Fruit fly (Drosophila melanogaster) whole organism, embryonic: ENCODE data around the gene IntS4.

Experiments
- Awh ChIP-seq: fragments of 200-800 bp; sonication (Bioruptor generic); IDR thresholded peaks from 2 replicates; pipeline ENCODE4, ENCODE4 v1.3.6; 2022; ENCODE audit warnings: missing biosample characterization, missing genetic modification characterization
- Blimp-1 ChIP-seq: fragments of 200-800 bp; sonication (Bioruptor generic); optimal IDR thresholded peaks from 3 replicates; lab custom pipeline; 2018; ENCODE audit warnings: missing biosample characterization, missing genetic modification characterization, mild to moderate bottlenecking, moderate library complexity, missing genetic modification reagents
- CG10366 ChIP-seq: fragments of 200-800 bp; sonication (Bioruptor generic); IDR thresholded peaks from 2 replicates; pipeline ENCODE4 v1.3.6; 2022; ENCODE audit warnings: missing biosample characterization, missing genetic modification characterization
- CG11398 ChIP-seq: fragments of 200-800 bp; sonication (Bioruptor generic); optimal IDR thresholded peaks from 2 replicates; lab custom pipeline; 2016; ENCODE audit warnings: missing biosample characterization, missing genetic modification characterization
- CG11504 ChIP-seq: fragments of 200-800 bp; sonication (Bioruptor generic); optimal IDR thresholded peaks from 3 replicates; lab custom pipeline; 2019; ENCODE audit warnings: missing biosample characterization, mild to moderate bottlenecking, missing genetic modification characterization, moderate library complexity
- CG12391 ChIP-seq: fragments of 200-800 bp; sonication (Bioruptor generic); optimal IDR thresholded peaks from 3 replicates; lab custom pipeline; 2018; ENCODE audit warnings: missing biosample characterization, mild to moderate bottlenecking, missing genetic modification characterization, moderate library complexity
- CG12744 ChIP-seq: fragments of 200-800 bp; sonication (Bioruptor generic); optimal IDR thresholded peaks from 2 replicates; lab custom pipeline; 2016; ENCODE audit warnings: missing biosample characterization, missing genetic modification characterization
- CG12769 ChIP-seq: fragments of 200-800 bp; sonication (Bioruptor generic); optimal IDR thresholded peaks from 2 replicates; lab custom pipeline; 2019; ENCODE audit warnings: missing biosample characterization, mild to moderate bottlenecking, missing genetic modification characterization, moderate library complexity
- CG32772 ChIP-seq: fragments of 200-800 bp; sonication (Bioruptor generic); IDR thresholded peaks from 2 replicates; pipeline ENCODE4 v1.3.6; 2022; ENCODE audit warnings: missing biosample characterization, missing genetic modification characterization
- CG34224 ChIP-seq: fragments of 200-800 bp; sonication (Bioruptor generic); IDR thresholded peaks from 3 replicates; pipeline ENCODE4 v1.3.6; 2022; ENCODE audit warnings: missing biosample characterization, missing genetic modification characterization; ENCODE audit not compliant: partially characterized antibody
- CG34422 ChIP-seq: fragments of 200-800 bp; sonication (Bioruptor generic); IDR thresholded peaks from 3 replicates; pipeline ENCODE4 v1.3.6; 2022; ENCODE audit warnings: missing biosample characterization, missing genetic modification characterization
- CG4328 ChIP-seq: fragments of 200-800 bp; sonication (Bioruptor generic); optimal IDR thresholded peaks from 3 replicates; lab custom pipeline; 2017; ENCODE audit warnings: missing biosample characterization, missing genetic modification reagents, missing genetic modification characterization
- CG4360 ChIP-seq: fragments of 200-800 bp; sonication (Bioruptor generic); IDR thresholded peaks from 2 replicates; pipeline ENCODE4 v1.3.6; 2022; ENCODE audit warnings: missing biosample characterization, missing genetic modification characterization
- CG43689 ChIP-seq: fragments of 200-800 bp; sonication (Bioruptor generic); IDR thresholded peaks from 2 replicates; pipeline ENCODE4 v1.3.6; 2022; ENCODE audit warnings: missing biosample characterization, missing genetic modification characterization
- CG4820 ChIP-seq: fragments of 200-800 bp; sonication (Bioruptor generic); optimal IDR thresholded peaks from 3 replicates; lab custom pipeline; 2016; ENCODE audit warnings: missing biosample characterization, missing genetic modification characterization
- CG5180 ChIP-seq: fragments of 200-800 bp; sonication (Bioruptor generic); optimal IDR thresholded peaks from 3 replicates; lab custom pipeline; 2017; ENCODE audit warnings: missing biosample characterization, missing genetic modification characterization, mild to moderate bottlenecking, moderate library complexity, missing genetic modification reagents
- CG7372 ChIP-seq: fragments of 200-800 bp; sonication (Bioruptor generic); IDR thresholded peaks from 2 replicates; pipeline ENCODE4 v1.3.6; 2022; ENCODE audit warnings: missing biosample characterization, missing genetic modification characterization
- CG7786 ChIP-seq: fragments of 200-800 bp; sonication (Bioruptor generic); optimal IDR thresholded peaks from 2 replicates; lab custom pipeline; 2016; ENCODE audit warnings: missing biosample characterization, missing genetic modification characterization
- CG9727 ChIP-seq: fragments of 200-800 bp; sonication (Bioruptor generic); optimal IDR thresholded peaks from 3 replicates; lab custom pipeline; 2017; ENCODE audit warnings: missing biosample characterization, mild to moderate bottlenecking, missing genetic modification characterization
- CG9797 ChIP-seq: fragments of 200-800 bp; sonication (Bioruptor generic); optimal IDR thresholded peaks from 3 replicates; lab custom pipeline; 2018; ENCODE audit warnings: missing biosample characterization, mild to moderate bottlenecking, missing genetic modification characterization
- CkIIα-i1 ChIP-seq: fragments of 200-800 bp; sonication (Bioruptor generic); IDR thresholded peaks from 2 replicates; pipeline ENCODE4 v1.3.6; 2022; ENCODE audit warnings: missing biosample characterization, missing genetic modification characterization
- Gsc ChIP-seq: fragments of 200-800 bp; sonication (Bioruptor generic); IDR thresholded peaks from 2 replicates; pipeline ENCODE4 v1.3.6; 2022; ENCODE audit warnings: missing biosample characterization, missing genetic modification characterization
- Hmx ChIP-seq: fragments of 200-800 bp; sonication (Bioruptor generic); optimal IDR thresholded peaks from 2 replicates; lab custom pipeline; 2016; ENCODE audit warnings: missing biosample characterization, missing genetic modification characterization
- MBD-R2 ChIP-seq: fragments of 200-800 bp; sonication (Bioruptor generic); IDR thresholded peaks from 2 replicates; pipeline ENCODE4 v1.3.6; 2022; ENCODE audit warnings: missing biosample characterization, missing genetic modification characterization
- Med ChIP-seq: fragments of 200-800 bp; sonication (Bioruptor generic); peaks from one replicate; lab custom pipeline; 2016; ENCODE audit warnings: missing biosample characterization, missing genetic modification characterization, mild to moderate bottlenecking, inconsistent platforms, moderate library complexity
- Nf-YC ChIP-seq: fragments of 200-800 bp; optimal IDR thresholded peaks from 3 replicates; lab custom pipeline; 2019; ENCODE audit warnings: missing biosample characterization, mild to moderate bottlenecking, missing genetic modification characterization, moderate library complexity
- PHDP ChIP-seq: fragments of 200-800 bp; sonication (Bioruptor generic); optimal IDR thresholded peaks from 3 replicates; lab custom pipeline; 2018; ENCODE audit warnings: missing biosample characterization, mild to moderate bottlenecking, missing genetic modification characterization, moderate library complexity
- Ssrp ChIP-seq: fragments of 200-800 bp; sonication (Bioruptor generic); optimal IDR thresholded peaks from 2 replicates; lab custom pipeline; 2018; ENCODE audit warnings: missing biosample characterization, mild to moderate bottlenecking, missing genetic modification characterization, moderate library complexity
- Usf ChIP-seq: fragments of 200-800 bp; sonication (Bioruptor generic); optimal IDR thresholded peaks from 2 replicates; lab custom pipeline; 2017; ENCODE audit warnings: missing genotype, missing biosample characterization, missing genetic modification characterization
- ac ChIP-seq: fragments of 200-800 bp; sonication (Bioruptor generic); optimal IDR thresholded peaks from 3 replicates; lab custom pipeline; 2017; ENCODE audit warnings: missing biosample characterization, mild to moderate bottlenecking, missing genetic modification characterization
- ap ChIP-seq: fragments of 200-800 bp; sonication (Bioruptor generic); IDR thresholded peaks from 2 replicates; pipeline ENCODE4 v1.3.6; 2022; ENCODE audit warnings: missing biosample characterization, missing genetic modification characterization
- bsh ChIP-seq, 2 experiments: fragments of 200-800 bp; sonication (Bioruptor generic); optimal IDR thresholded peaks; 2 replicates each; lab custom pipeline; 2017 to 2018; ENCODE audit warnings: mild to moderate bottlenecking in 2 of 2, missing biosample characterization in 2 of 2, missing genetic modification characterization in 2 of 2, moderate library complexity in 1 of 2
- cato ChIP-seq: fragments of 200-800 bp; sonication (Bioruptor generic); optimal IDR thresholded peaks from 2 replicates; lab custom pipeline; 2016; ENCODE audit warnings: missing biosample characterization, missing genetic modification characterization, borderline replicate concordance
- chn ChIP-seq: fragments of 200-800 bp; sonication (Bioruptor generic); optimal IDR thresholded peaks from 2 replicates; lab custom pipeline; 2016; ENCODE audit warnings: missing biosample characterization, missing genetic modification characterization
- crol ChIP-seq: fragments of 200-800 bp; sonication (Bioruptor generic); IDR thresholded peaks from 2 replicates; pipeline ENCODE4 v1.3.6; 2022; ENCODE audit warnings: missing biosample characterization, missing genetic modification characterization
- fd3F ChIP-seq: fragments of 200-800 bp; sonication (Bioruptor generic); optimal IDR thresholded peaks from 2 replicates; lab custom pipeline; 2018; ENCODE audit warnings: missing biosample characterization, mild to moderate bottlenecking, missing genetic modification characterization, moderate library complexity
- hb ChIP-seq: fragments of 200-800 bp; sonication (Bioruptor generic); IDR thresholded peaks from 3 replicates; pipeline ENCODE4 v1.3.6; 2022; ENCODE audit warnings: missing biosample characterization, missing genetic modification characterization; ENCODE audit not compliant: partially characterized antibody
- jing ChIP-seq: fragments of 200-800 bp; sonication (Bioruptor generic); optimal IDR thresholded peaks from 2 replicates; lab custom pipeline; 2018; ENCODE audit warnings: missing biosample characterization, mild to moderate bottlenecking, missing genetic modification characterization
- lab ChIP-seq: fragments of 200-800 bp; sonication (Bioruptor generic); optimal IDR thresholded peaks from 3 replicates; lab custom pipeline; 2017; ENCODE audit warnings: missing biosample characterization, missing genetic modification characterization, mild to moderate bottlenecking, moderate library complexity, missing genetic modification reagents
- odd ChIP-seq: fragments of 200-800 bp; sonication (Bioruptor generic); optimal IDR thresholded peaks from 2 replicates; lab custom pipeline; 2017; ENCODE audit warnings: missing biosample characterization, mild to moderate bottlenecking, missing genetic modification characterization
- peb ChIP-seq: fragments of 200-800 bp; sonication (Bioruptor generic); IDR thresholded peaks from 2 replicates; pipeline ENCODE4 v1.3.6; 2022; ENCODE audit warnings: missing biosample characterization, missing genetic modification characterization
- pum ChIP-seq: fragments of 200-800 bp; sonication (Bioruptor generic); optimal IDR thresholded peaks from 2 replicates; lab custom pipeline; 2016; ENCODE audit warnings: missing biosample characterization, missing genetic modification characterization
- sima ChIP-seq: fragments of 200-800 bp; sonication (Bioruptor generic); optimal IDR thresholded peaks from 2 replicates; lab custom pipeline; 2016; ENCODE audit warnings: missing biosample characterization, missing genetic modification characterization
- sisA ChIP-seq: fragments of 200-800 bp; sonication (Bioruptor generic); IDR thresholded peaks from 2 replicates; pipeline ENCODE4 v1.3.6; 2022; ENCODE audit warnings: missing biosample characterization, missing genetic modification characterization
- sna ChIP-seq: fragments of 200-800 bp; sonication (Bioruptor generic); IDR thresholded peaks from 2 replicates; pipeline ENCODE4 v1.3.6; 2022; ENCODE audit warnings: missing biosample characterization, missing genetic modification characterization; ENCODE audit not compliant: partially characterized antibody
- stc ChIP-seq: fragments of 200-800 bp; sonication (Bioruptor generic); IDR thresholded peaks from 2 replicates; pipeline ENCODE4 v1.3.6; 2022; ENCODE audit warnings: missing biosample characterization, missing genetic modification characterization
- tio ChIP-seq: fragments of 200-800 bp; sonication (Bioruptor generic); optimal IDR thresholded peaks from 2 replicates; lab custom pipeline; 2017; ENCODE audit warnings: missing biosample characterization, missing genetic modification characterization, inconsistent platforms
- tll ChIP-seq, 2 experiments: fragments of 200-800 bp in 1 of 2; fragments of >200 bp in 1 of 2; sonication (Bioruptor generic) in 1 of 2; optimal IDR thresholded peaks; 2 replicates each; lab custom pipeline; 2017 to 2019; ENCODE audit warnings: missing biosample characterization in 2 of 2, missing genetic modification characterization in 2 of 2, mild to moderate bottlenecking in 1 of 2, moderate library complexity in 1 of 2
- vnd ChIP-seq: fragments of 200-800 bp; sonication (Bioruptor generic); IDR thresholded peaks from 3 replicates; pipeline ENCODE4 v1.3.6; 2022; ENCODE audit warnings: missing biosample characterization, missing genetic modification characterization; ENCODE audit not compliant: partially characterized antibody
- wor ChIP-seq: fragments of 200-800 bp; sonication (Bioruptor generic); IDR thresholded peaks from 2 replicates; pipeline ENCODE4 v1.3.6; 2022; ENCODE audit warnings: missing biosample characterization, missing genetic modification characterization

IntS4 gene

dm6 chrX:8588607-8589171 is 30.1 kb upstream of the IntS4 start, which contains the start of gene CG12081 (continued):
- TF ChIP-seq ac (GFP tag; lab: Kevin White, UChicago) = no peak
- TF ChIP-seq Blimp-1 (GFP tag; lab: Kevin White, UChicago) = no peak
- no peak for TF ChIP-seq tio (GFP tag; lab: Kevin White, UChicago)
- no peak for TF ChIP-seq Usf (GFP tag; lab: Kevin White, UChicago)
- TF ChIP-seq hb (GFP tag; lab: Robert Waterston, UW) = peak; percentile 85
- no peak for TF ChIP-seq CG7786 (GFP tag; lab: Kevin White, UChicago)
- TF ChIP-seq CG43689 (GFP tag; lab: Robert Waterston, UW) = no peak
- TF ChIP-seq Ssrp (tag; lab: Kevin White, UChicago) = no peak
- no peak for TF ChIP-seq CG32772 (GFP tag; lab: Robert Waterston, UW)
- TF ChIP-seq wor = no peak
- peak; percentile 15 for TF ChIP-seq Nf-YC (tag; lab: Kevin White, UChicago)
- TF ChIP-seq peb = no peak
- TF ChIP-seq MBD-R2 = peak; percentile 85
- no peak for TF ChIP-seq CG4360 (GFP tag; lab: Robert Waterston, UW)
- no peak for TF ChIP-seq pum (GFP tag; lab: Kevin White, UChicago)
- TF ChIP-seq CG9797 = no peak
- TF ChIP-seq CG4328 = no peak
- no peak for TF ChIP-seq fd3F
- TF ChIP-seq CG12744 (GFP tag; lab: Kevin White, UChicago) = no peak
- TF ChIP-seq vnd (GFP tag; lab: Robert Waterston, UW) = peak; percentile 86
- TF ChIP-seq CkIIα-i1 (GFP tag; lab: Robert Waterston, UW) = no peak
- no peak for TF ChIP-seq CG5180 (GFP tag; lab: Kevin White, UChicago)
- TF ChIP-seq Hmx (GFP tag; lab: Kevin White, UChicago) = no peak
- no peak for TF ChIP-seq odd (GFP tag; lab: Kevin White, UChicago)
- TF ChIP-seq CG11398 (GFP tag; lab: Kevin White, UChicago) = no peak
- no peak for TF ChIP-seq cato (GFP tag; lab: Kevin White, UChicago)
- no peak for TF ChIP-seq CG10366 (GFP tag; lab: Robert Waterston, UW)
- TF ChIP-seq sisA (GFP tag; lab: Robert Waterston, UW) = no peak
- TF ChIP-seq Med (GFP tag; lab: Kevin White, UChicago) = peak; percentile 83
- no peak for TF ChIP-seq chn (GFP tag; lab: Kevin White, UChicago)
- peak; percentile 87 for TF ChIP-seq CG34224
- TF ChIP-seq lab (GFP tag; lab: Kevin White, UChicago) = no peak
- TF ChIP-seq bsh (GFP tag; optimal IDR thresholded peaks at IDR 0.05; lab: Kevin White, UChicago) = no peak
- TF ChIP-seq Gsc (GFP tag; lab: Robert Waterston, UW) = no peak
- TF ChIP-seq sima (GFP tag; lab: Kevin White, UChicago) = no peak
- no peak for TF ChIP-seq CG12769 (tag; lab: Kevin White, UChicago)
- TF ChIP-seq sna (GFP tag; lab: Robert Waterston, UW) = peak; percentile 81
- no peak for TF ChIP-seq stc
- TF ChIP-seq jing (GFP tag; lab: Kevin White, UChicago) = no peak
- no peak for TF ChIP-seq CG7372 (GFP tag; lab: Robert Waterston, UW)
- TF ChIP-seq Awh (GFP tag; lab: Robert Waterston, UW) = no peak
- no peak for TF ChIP-seq ap (GFP tag; lab: Robert Waterston, UW)
- no peak for TF ChIP-seq PHDP (tag; lab: Kevin White, UChicago)
- TF ChIP-seq crol = peak; percentile 78
- no peak for TF ChIP-seq CG4820 (GFP tag; lab: Kevin White, UChicago)
- TF ChIP-seq CG11504 (tag; lab: Kevin White, UChicago) = no peak
- no peak for TF ChIP-seq CG12391 (tag; lab: Kevin White, UChicago)
- no peak for TF ChIP-seq CG9727 (GFP tag; lab: Kevin White, UChicago)
- TF ChIP-seq CG34422 = peak; percentile 30; the same call in 1 of the 3 replicates
- TF ChIP-seq tll (GFP tag; optimal IDR thresholded peaks at IDR 0.05; lab: Kevin White, UChicago) = no peak
